Fruit fly (Drosophila melanogaster) whole organism, embryonic: Measurements from ENCODE around the gene Prp3.
A peak's percentile ranks its signal among the peaks of the same experiment; 100 is the strongest.

Source experiments
- Adf1 ChIP-seq: fragments of 200-800 bp; sonication (Bioruptor generic); IDR thresholded peaks from 2 replicates; pipeline ENCODE4 v1.3.6; 2022; ENCODE audit warnings: missing biosample characterization, missing genetic modification characterization
- CG1024 ChIP-seq: fragments of 200-800 bp; sonication (Bioruptor generic); IDR thresholded peaks from 2 replicates; pipeline ENCODE4 v1.3.6; 2022; ENCODE audit warnings: missing biosample characterization, missing genetic modification characterization
- CG10321 ChIP-seq: fragments of 200-800 bp; sonication (Bioruptor generic); IDR thresholded peaks from 2 replicates; pipeline ENCODE4 v1.3.6; 2022; ENCODE audit warnings: missing biosample characterization, missing genetic modification characterization
- CG11456 ChIP-seq: fragments of 200-800 bp; sonication (Bioruptor generic); IDR thresholded peaks from 3 replicates; pipeline ENCODE4 v1.3.6; 2022; ENCODE audit warnings: missing biosample characterization, missing genetic modification characterization
- CG11560 ChIP-seq: fragments of 200-800 bp; sonication (Bioruptor generic); IDR thresholded peaks from 3 replicates; pipeline ENCODE4 v1.3.6; 2022; ENCODE audit warnings: missing biosample characterization, missing genetic modification characterization
- CG12236 ChIP-seq: fragments of 200-800 bp; sonication (Bioruptor generic); optimal IDR thresholded peaks from 2 replicates; lab custom pipeline; 2016; ENCODE audit warnings: missing biosample characterization, missing genetic modification characterization
- CG12299 ChIP-seq: fragments of 200-800 bp; sonication (Bioruptor generic); optimal IDR thresholded peaks from 2 replicates; lab custom pipeline; 2018; ENCODE audit warnings: missing biosample characterization, mild to moderate bottlenecking, missing genetic modification characterization
- CG12744 ChIP-seq: fragments of 200-800 bp; sonication (Bioruptor generic); optimal IDR thresholded peaks from 2 replicates; lab custom pipeline; 2016; ENCODE audit warnings: missing biosample characterization, missing genetic modification characterization
- CG14014 ChIP-seq: fragments of 200-800 bp; sonication (Bioruptor generic); IDR thresholded peaks from 2 replicates; pipeline ENCODE4 v1.3.6; 2022; ENCODE audit warnings: missing biosample characterization, missing genetic modification characterization
- CG1602 ChIP-seq: fragments of 200-800 bp; sonication (Bioruptor generic); optimal IDR thresholded peaks from 3 replicates; lab custom pipeline; 2016; ENCODE audit warnings: missing biosample characterization, missing genetic modification characterization
- CG18262 ChIP-seq: fragments of 200-800 bp; optimal IDR thresholded peaks from 3 replicates; lab custom pipeline; 2019; ENCODE audit warnings: missing biosample characterization, mild to moderate bottlenecking, missing genetic modification characterization, moderate library complexity
- CG2116 ChIP-seq: fragments of 200-800 bp; sonication (Bioruptor generic); optimal IDR thresholded peaks from 3 replicates; lab custom pipeline; 2018; ENCODE audit warnings: missing biosample characterization, mild to moderate bottlenecking, missing genetic modification characterization
- CG31388 ChIP-seq: fragments of 200-800 bp; sonication (Bioruptor generic); optimal IDR thresholded peaks from 2 replicates; lab custom pipeline; 2016; ENCODE audit warnings: missing biosample characterization, missing genetic modification characterization
- CG4328 ChIP-seq: fragments of 200-800 bp; sonication (Bioruptor generic); optimal IDR thresholded peaks from 3 replicates; lab custom pipeline; 2017; ENCODE audit warnings: missing biosample characterization, missing genetic modification reagents, missing genetic modification characterization
- CG5180 ChIP-seq: fragments of 200-800 bp; sonication (Bioruptor generic); optimal IDR thresholded peaks from 3 replicates; lab custom pipeline; 2017; ENCODE audit warnings: missing biosample characterization, missing genetic modification characterization, mild to moderate bottlenecking, moderate library complexity, missing genetic modification reagents
- CG6175 ChIP-seq: fragments of 200-800 bp; sonication (Bioruptor generic); IDR thresholded peaks from 3 replicates; pipeline ENCODE4 v1.3.6; 2022; ENCODE audit warnings: missing biosample characterization, missing genetic modification characterization
- CG7786 ChIP-seq: fragments of 200-800 bp; sonication (Bioruptor generic); optimal IDR thresholded peaks from 2 replicates; lab custom pipeline; 2016; ENCODE audit warnings: missing biosample characterization, missing genetic modification characterization
- CG7963 ChIP-seq: fragments of 200-800 bp; sonication (Bioruptor generic); IDR thresholded peaks from 3 replicates; pipeline ENCODE4 v1.3.6; 2022; ENCODE audit warnings: missing biosample characterization, missing genetic modification characterization; ENCODE audit not compliant: partially characterized antibody
- CG8089 ChIP-seq: fragments of 200-800 bp; sonication (Bioruptor generic); optimal IDR thresholded peaks from 3 replicates; lab custom pipeline; 2016; ENCODE audit warnings: missing biosample characterization, missing genetic modification characterization
- CG8359 ChIP-seq: fragments of 200-800 bp; sonication (Bioruptor generic); optimal IDR thresholded peaks from 2 replicates; lab custom pipeline; 2017; ENCODE audit warnings: missing biosample characterization, mild to moderate bottlenecking, missing genetic modification characterization, borderline replicate concordance
- CG8478 ChIP-seq: fragments of >200 bp; optimal IDR thresholded peaks from 2 replicates; lab custom pipeline; 2018
- CG9215 ChIP-seq: fragments of 200-800 bp; sonication (Bioruptor generic); IDR thresholded peaks from 2 replicates; pipeline ENCODE4 v1.3.6; 2022; ENCODE audit warnings: missing biosample characterization, missing genetic modification characterization
- D19A ChIP-seq: fragments of 200-800 bp; optimal IDR thresholded peaks from 3 replicates; lab custom pipeline; 2019; ENCODE audit warnings: missing biosample characterization, mild to moderate bottlenecking, missing genetic modification characterization, moderate library complexity
- Dip3 ChIP-seq: fragments of 200-800 bp; sonication (Bioruptor generic); optimal IDR thresholded peaks from 3 replicates; lab custom pipeline; 2016; ENCODE audit warnings: missing biosample characterization, missing genetic modification characterization
- E2f1 ChIP-seq: fragments of 200-800 bp; sonication (Bioruptor generic); IDR thresholded peaks from 2 replicates; pipeline ENCODE4 v1.3.6; 2022; ENCODE audit warnings: missing biosample characterization, missing genetic modification characterization
- Eip74EF ChIP-seq, 2 experiments: fragments of 200-800 bp in 1 of 2; fragments of >200 bp in 1 of 2; sonication (Bioruptor generic) in 1 of 2; optimal IDR thresholded peaks; 2 replicates each; lab custom pipeline; 2017 to 2019; ENCODE audit warnings: missing biosample characterization in 2 of 2, missing genetic modification characterization in 2 of 2, mild to moderate bottlenecking in 1 of 2, moderate library complexity in 1 of 2
- Fer2 ChIP-seq: fragments of 200-800 bp; sonication (Bioruptor generic); optimal IDR thresholded peaks from 2 replicates; lab custom pipeline; 2018; ENCODE audit warnings: missing biosample characterization, mild to moderate bottlenecking, missing genetic modification characterization, moderate library complexity
- HLH4C ChIP-seq: fragments of 200-800 bp; sonication (Bioruptor generic); IDR thresholded peaks from 3 replicates; pipeline ENCODE4 v1.3.6; 2022; ENCODE audit warnings: missing biosample characterization, missing genetic modification characterization; ENCODE audit not compliant: partially characterized antibody
- Hmx ChIP-seq: fragments of 200-800 bp; sonication (Bioruptor generic); optimal IDR thresholded peaks from 2 replicates; lab custom pipeline; 2016; ENCODE audit warnings: missing biosample characterization, missing genetic modification characterization
- Kr ChIP-seq: fragments of 200-800 bp; sonication (Bioruptor generic); optimal IDR thresholded peaks from 2 replicates; lab custom pipeline; 2017; ENCODE audit warnings: missing biosample characterization, mild to moderate bottlenecking, missing genetic modification characterization
- Mrtf ChIP-seq: fragments of 200-800 bp; sonication (Bioruptor generic); IDR thresholded peaks from 3 replicates; pipeline ENCODE4 v1.3.6; 2022; ENCODE audit warnings: missing biosample characterization, missing genetic modification characterization
- NK7.1 ChIP-seq: fragments of 200-800 bp; sonication (Bioruptor generic); optimal IDR thresholded peaks from 3 replicates; lab custom pipeline; 2016; ENCODE audit warnings: missing biosample characterization, missing genetic modification characterization
- Oaz ChIP-seq: fragments of 200-800 bp; sonication (Bioruptor generic); IDR thresholded peaks from 2 replicates; pipeline ENCODE4 v1.3.6; 2022; ENCODE audit warnings: missing biosample characterization, missing genetic modification characterization
- Rfx ChIP-seq: fragments of 200-800 bp; sonication (Bioruptor generic); IDR thresholded peaks from 2 replicates; pipeline ENCODE4 v1.3.6; 2022; ENCODE audit warnings: missing biosample characterization, missing genetic modification characterization
- Sox102F ChIP-seq: fragments of 200-800 bp; sonication (Bioruptor generic); optimal IDR thresholded peaks from 2 replicates; lab custom pipeline; 2018; ENCODE audit warnings: missing biosample characterization, mild to moderate bottlenecking, missing genetic modification characterization, moderate library complexity
- Tbp ChIP-seq: fragments of >200 bp; optimal IDR thresholded peaks from 2 replicates; lab custom pipeline; 2018; ENCODE audit warnings: missing biosample characterization, missing genetic modification characterization
- Xbp1 ChIP-seq: fragments of 200-800 bp; sonication (Bioruptor generic); optimal IDR thresholded peaks from 3 replicates; lab custom pipeline; 2016; ENCODE audit warnings: missing biosample characterization, mild to moderate bottlenecking, missing genetic modification characterization
- da ChIP-seq: fragments of 200-800 bp; sonication (Bioruptor generic); optimal IDR thresholded peaks from 2 replicates; lab custom pipeline; 2016; ENCODE audit warnings: missing biosample characterization, missing genetic modification characterization
- dati ChIP-seq: fragments of 200-800 bp; sonication (Bioruptor generic); IDR thresholded peaks from 2 replicates; pipeline ENCODE4 v1.3.6; 2022; ENCODE audit warnings: missing biosample characterization, missing genetic modification characterization
- emc ChIP-seq: fragments of 200-800 bp; sonication (Bioruptor generic); optimal IDR thresholded peaks from 2 replicates; lab custom pipeline; 2016; ENCODE audit warnings: missing biosample characterization, missing genetic modification characterization
- gcm2 ChIP-seq: fragments of 200-800 bp; sonication (Bioruptor generic); optimal IDR thresholded peaks from 2 replicates; lab custom pipeline; 2016; ENCODE audit warnings: missing biosample characterization, missing genetic modification characterization
- hkb ChIP-seq, 2 experiments: fragments of 200-800 bp in 1 of 2; fragments of >200 bp in 1 of 2; sonication (Bioruptor generic) in 1 of 2; IDR thresholded peaks in 1 of 2; optimal IDR thresholded peaks in 1 of 2; 2 replicates each; pipeline versions ENCODE4 v1.3.6 to Lab custom; 2017 to 2022; ENCODE audit warnings: missing biosample characterization in 1 of 2, missing genetic modification characterization in 1 of 2
- hth ChIP-seq: fragments of >200 bp; optimal IDR thresholded peaks from 2 replicates; lab custom pipeline; 2017; ENCODE audit warnings: inconsistent platforms
- jigr1 ChIP-seq: fragments of 200-800 bp; sonication (Bioruptor generic); IDR thresholded peaks from 3 replicates; pipeline ENCODE4 v1.3.6; 2022; ENCODE audit warnings: missing biosample characterization, missing genetic modification characterization
- kni ChIP-seq: fragments of 200-800 bp; sonication (Bioruptor generic); optimal IDR thresholded peaks from 3 replicates; lab custom pipeline; 2017; ENCODE audit warnings: mild to moderate bottlenecking, missing biosample characterization, missing genetic modification reagents, missing genetic modification characterization
- oc ChIP-seq: fragments of 200-800 bp; sonication (Bioruptor generic); optimal IDR thresholded peaks from 2 replicates; lab custom pipeline; 2018; ENCODE audit warnings: missing biosample characterization, mild to moderate bottlenecking, missing genetic modification characterization, moderate library complexity
- pzg ChIP-seq: fragments of 200-800 bp; sonication (Bioruptor generic); optimal IDR thresholded peaks from 3 replicates; lab custom pipeline; 2018; ENCODE audit warnings: missing biosample characterization, mild to moderate bottlenecking, missing genetic modification characterization, moderate library complexity
- sc ChIP-seq, 3 experiments: fragments of >200 bp in 2 of 3; fragments of 200-800 bp in 1 of 3; sonication (Bioruptor generic) in 1 of 3; optimal IDR thresholded peaks; 2 replicates in 2 of 3; 3 replicates in 1 of 3; lab custom pipeline; 2017; ENCODE audit warnings: mild to moderate bottlenecking in 1 of 3, missing biosample characterization in 1 of 3, missing genetic modification characterization in 1 of 3, missing genetic modification reagents in 1 of 3
- slou ChIP-seq: fragments of 200-800 bp; sonication (Bioruptor generic); optimal IDR thresholded peaks from 3 replicates; lab custom pipeline; 2016; ENCODE audit warnings: missing biosample characterization, missing genetic modification characterization
- zen2 ChIP-seq: fragments of 200-800 bp; sonication (Bioruptor generic); IDR thresholded peaks from 3 replicates; pipeline ENCODE4 v1.3.6; 2022; ENCODE audit warnings: missing biosample characterization, missing genetic modification characterization; ENCODE audit not compliant: partially characterized antibody

Gene Prp3

dm6 chr3L:19928435-19929011 lies 18.4 kb downstream of the Prp3 start, which contains the start of the genes CG8004 and RhoGDI (continued):
- TF ChIP-seq CG12236 (GFP tag; lab: Kevin White, UChicago) (no peak), Tbp (no peak), Adf1 (GFP tag; lab: Robert Waterston, UW) (no peak), gcm2 (GFP tag; lab: Kevin White, UChicago) (peak; percentile 65), CG14014 (peak; percentile 59), CG5180 (GFP tag; lab: Kevin White, UChicago) (no peak), hkb (optimal IDR thresholded peaks at IDR 0.05; lab: Kevin White, UChicago) (no peak), hkb (GFP tag; IDR thresholded peaks at IDR 0.05; lab: Robert Waterston, UW) (peak; percentile 49; the same call in 1 of the 2 replicates), Hmx (GFP tag; lab: Kevin White, UChicago) (peak; percentile 33), sc (optimal IDR thresholded peaks at IDR 0.05; lab: Kevin White, UChicago) (no peak), sc (GFP tag; optimal IDR thresholded peaks at IDR 0.05; lab: Kevin White, UChicago) (no peak), CG1602 (GFP tag; lab: Kevin White, UChicago) (peak; percentile 63), zen2 (GFP tag; lab: Robert Waterston, UW) (no peak), CG18262 (tag; lab: Kevin White, UChicago) (peak; percentile 50), CG10321 (GFP tag; lab: Robert Waterston, UW) (no peak), CG8359 (GFP tag; lab: Kevin White, UChicago) (peak; percentile 10), pzg (peak; percentile 84), Fer2 (tag; lab: Kevin White, UChicago) (peak; percentile 45), emc (GFP tag; lab: Kevin White, UChicago) (peak; percentile 0), CG8089 (peak; percentile 27), Kr (GFP tag; lab: Kevin White, UChicago) (no peak), CG11456 (no peak; the same call in 2 of the 3 replicates), da (GFP tag; lab: Kevin White, UChicago) (no peak), oc (tag; lab: Kevin White, UChicago) (no peak), CG7786 (GFP tag; lab: Kevin White, UChicago) (peak; percentile 74), Oaz (GFP tag; lab: Robert Waterston, UW) (no peak), E2f1 (peak; percentile 45), CG11560 (tag; lab: Robert Waterston, UW) (no peak), CG12299 (peak; percentile 73), CG12744 (GFP tag; lab: Kevin White, UChicago) (peak; percentile 54), Dip3 (GFP tag; lab: Kevin White, UChicago) (peak; percentile 67), hth (lab: Kevin White, UChicago) (no peak), slou (GFP tag; lab: Kevin White, UChicago) (no peak), Rfx (GFP tag; lab: Robert Waterston, UW) (peak; percentile 72), HLH4C (GFP tag; lab: Robert Waterston, UW) (no peak)

dm6 chr3L:19929051-19929718 lies 19.1 kb downstream of the Prp3 start:
- TF ChIP-seq CG7963 (GFP tag; lab: Robert Waterston, UW) (no peak), dati (no peak), jigr1 (GFP tag; lab: Robert Waterston, UW) (no peak), Sox102F (peak; percentile 43), CG4328 (no peak), Mrtf (GFP tag; lab: Robert Waterston, UW) (no peak), NK7.1 (GFP tag; lab: Kevin White, UChicago) (no peak), CG9215 (GFP tag; lab: Robert Waterston, UW) (no peak), CG31388 (no peak), D19A (tag; lab: Kevin White, UChicago) (no peak), CG8478 (no peak), Eip74EF (GFP tag; optimal IDR thresholded peaks at IDR 0.05; lab: Kevin White, UChicago) (peak in 1 of 2 experiments; percentile 16), CG1024 (no peak), kni (GFP tag; lab: Kevin White, UChicago) (no peak), CG6175 (GFP tag; lab: Robert Waterston, UW) (no peak), Xbp1 (no peak), CG2116 (GFP tag; lab: Kevin White, UChicago) (no peak)
